Worm (Caenorhabditis elegans) whole organism, early embryonic: ENCODE data around the gene C06A6.2.
A peak's percentile ranks its signal among the peaks of the same experiment; 100 is the strongest.

Experiments used
- B0310.2 ChIP-seq: sonication (generic microtip); optimal IDR thresholded peaks from 2 replicates; lab custom pipeline; 2016; ENCODE audit warnings: mild to moderate bottlenecking, missing genetic modification characterization, missing compliant biosample characterization
- F13C5.2 ChIP-seq: sonication (generic microtip); optimal IDR thresholded peaks from 2 replicates; lab custom pipeline; 2017; ENCODE audit warnings: mild to moderate bottlenecking, missing genetic modification characterization, inconsistent platforms, missing compliant biosample characterization
- aly-1 ChIP-seq: sonication (generic microtip); optimal IDR thresholded peaks from 2 replicates; lab custom pipeline; 2016; ENCODE audit warnings: missing genetic modification characterization, missing compliant biosample characterization
- ama-1 ChIP-seq: fragments of 150-350 bp; optimal IDR thresholded peaks from 2 replicates; lab custom pipeline; 2014
- ceh-13 ChIP-seq: fragments of 200-800 bp; sonication (Bioruptor generic); optimal IDR thresholded peaks from 2 replicates; lab custom pipeline; 2018; ENCODE audit warnings: mild to moderate bottlenecking, missing genetic modification characterization, missing compliant biosample characterization
- ceh-36 ChIP-seq: sonication (generic microtip); optimal IDR thresholded peaks from 2 replicates; lab custom pipeline; 2016; ENCODE audit warnings: missing genetic modification characterization, inconsistent platforms, missing compliant biosample characterization
- ets-7 ChIP-seq: sonication (generic microtip); optimal IDR thresholded peaks from 2 replicates; lab custom pipeline; 2016; ENCODE audit warnings: missing genotype, missing genetic modification characterization, missing compliant biosample characterization
- flt-1 ChIP-seq: fragments of 200-800 bp; sonication (Bioruptor generic); IDR thresholded peaks from 2 replicates; pipeline ENCODE4 v1.3.6; 2022; ENCODE audit warnings: missing genetic modification characterization, missing compliant biosample characterization
- hmbx-1 ChIP-seq: sonication (generic microtip); optimal IDR thresholded peaks from 2 replicates; lab custom pipeline; 2016; ENCODE audit warnings: mild to moderate bottlenecking, missing genetic modification characterization, missing compliant biosample characterization
- hmg-4 ChIP-seq: fragments of 200-800 bp; sonication (Bioruptor generic); optimal IDR thresholded peaks from 2 replicates; lab custom pipeline; 2018; ENCODE audit warnings: mild to moderate bottlenecking, missing genetic modification characterization, missing compliant biosample characterization
- hnd-1 ChIP-seq: sonication (generic microtip); optimal IDR thresholded peaks from 2 replicates; lab custom pipeline; 2016; ENCODE audit warnings: missing genetic modification characterization, missing compliant biosample characterization
- pes-1 ChIP-seq: fragments of 200-800 bp; sonication (Bioruptor generic); IDR thresholded peaks from 2 replicates; pipeline ENCODE4 v1.3.6; 2022; ENCODE audit warnings: missing genetic modification reagents, missing genetic modification characterization, missing compliant biosample characterization
- scrt-1 ChIP-seq: fragments of 200-800 bp; sonication (Bioruptor generic); IDR thresholded peaks from 2 replicates; pipeline ENCODE4 v1.3.6; 2022; ENCODE audit warnings: missing genetic modification characterization, missing compliant biosample characterization
- sea-1 ChIP-seq: fragments of 200-800 bp; sonication (Bioruptor generic); conservative IDR thresholded peaks from 2 replicates; pipeline ENCODE4 v1.3.6; 2022; ENCODE audit warnings: missing genetic modification characterization, missing compliant biosample characterization
- tbx-11 ChIP-seq: fragments of 200-800 bp; sonication (Bioruptor generic); IDR thresholded peaks from 2 replicates; pipeline ENCODE4 v1.3.6; 2022; ENCODE audit warnings: missing genetic modification characterization, missing compliant biosample characterization
- tbx-37 ChIP-seq: fragments of 200-800 bp; sonication (Bioruptor generic); conservative IDR thresholded peaks from 2 replicates; pipeline ENCODE4 v1.3.6; 2022; ENCODE audit warnings: missing genetic modification reagents, missing genetic modification characterization, missing compliant biosample characterization
- tra-4 ChIP-seq: sonication (generic microtip); optimal IDR thresholded peaks from 2 replicates; lab custom pipeline; 2017; ENCODE audit warnings: missing genetic modification characterization, missing compliant biosample characterization

The C06A6.2 gene

DNA sequence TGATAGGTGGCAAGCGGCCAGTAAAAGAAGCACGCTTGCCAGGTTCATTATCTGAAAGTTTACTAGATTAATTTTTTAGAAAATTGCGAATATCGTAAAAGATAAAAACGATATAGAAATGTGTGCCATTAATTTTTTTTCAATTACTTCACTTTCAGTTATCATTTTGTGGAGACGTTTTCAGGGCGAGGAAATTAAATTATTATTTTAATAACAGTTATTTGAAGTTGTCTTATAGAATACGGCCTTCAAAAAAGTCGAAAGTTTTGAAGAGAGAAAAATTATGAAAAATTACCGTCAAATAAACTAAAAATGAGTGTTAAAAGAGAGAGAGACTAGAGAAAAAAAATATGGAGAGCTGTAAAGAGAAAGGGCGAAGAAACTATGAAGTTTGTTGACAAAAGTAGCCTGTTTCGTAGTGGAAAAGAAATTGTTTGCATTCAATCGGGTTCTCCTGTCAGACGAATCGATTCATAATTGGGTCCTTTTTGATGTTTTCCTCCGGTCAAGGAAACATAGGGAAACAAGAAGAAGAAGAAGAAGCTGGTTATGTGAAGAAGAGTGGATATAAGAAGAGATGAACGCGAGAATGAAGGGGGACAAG, 11.7 kb upstream of the C06A6.2 start, which contains the start of gene erp-44.2:
TSS of gene erp-44.2 (minus strand) at position 51 of the 604 bp plus-strand sequence.
- no peak for TF ChIP-seq hmbx-1 (tag; lab: Kevin White, UChicago)
- no peak for TF ChIP-seq hmg-4 (GFP tag; lab: Kevin White, UChicago)
- TF ChIP-seq ceh-36 (tag; lab: Kevin White, UChicago), result no peak
- no peak for TF ChIP-seq ceh-13 (GFP tag; lab: Kevin White, UChicago)

DNA sequence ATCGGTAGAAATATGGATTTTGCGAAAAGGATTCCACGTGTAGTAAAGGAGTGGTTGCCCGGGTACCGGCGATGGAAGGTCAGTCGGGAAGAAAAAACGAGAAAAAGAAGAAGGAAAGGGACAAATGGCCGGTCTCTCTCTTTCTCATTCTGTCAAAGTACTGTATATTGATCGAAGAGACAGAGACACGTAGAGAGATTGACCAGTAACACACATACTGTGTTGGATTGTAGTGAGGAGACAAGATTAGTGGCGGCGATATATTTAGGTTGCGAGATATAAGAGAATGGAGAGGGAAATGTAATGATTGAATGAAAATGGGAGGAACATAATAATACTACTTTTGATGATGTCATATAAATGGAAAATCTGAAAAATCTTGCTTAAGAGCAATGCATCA, 10.4 kb upstream of the C06A6.2 start:
- TF ChIP-seq ceh-13 (GFP tag; lab: Kevin White, UChicago) (no peak), hmg-4 (GFP tag; lab: Kevin White, UChicago) (peak; percentile 51)

ce11 chrIV:7836491-7836890, 9.9 kb upstream of the C06A6.2 start:
- TF ChIP-seq F13C5.2 (tag; lab: Kevin White, UChicago), result no peak
- no peak for TF ChIP-seq tbx-37 (GFP tag; lab: Robert Waterston, UW)
- no peak for TF ChIP-seq tra-4 (tag; lab: Kevin White, UChicago)
- no peak for TF ChIP-seq pes-1 (GFP tag; lab: Robert Waterston, UW)
- no peak for TF ChIP-seq hmbx-1 (tag; lab: Kevin White, UChicago)
- TF ChIP-seq hnd-1 (tag; lab: Kevin White, UChicago), result no peak
- no peak for TF ChIP-seq tbx-11 (GFP tag; lab: Robert Waterston, UW)
- TF ChIP-seq flt-1 (GFP tag; lab: Robert Waterston, UW), result no peak
- TF ChIP-seq ama-1 (lab: Kevin White, UChicago), result no peak
- TF ChIP-seq hmg-4 (GFP tag; lab: Kevin White, UChicago), result no peak
- no peak for TF ChIP-seq scrt-1 (GFP tag; lab: Robert Waterston, UW)
- TF ChIP-seq ets-7 (tag; lab: Kevin White, UChicago), result no peak
- no peak for TF ChIP-seq sea-1 (GFP tag; lab: Robert Waterston, UW)
- no peak for TF ChIP-seq B0310.2
- no peak for TF ChIP-seq aly-1 (tag; lab: Kevin White, UChicago)
- no peak for TF ChIP-seq ceh-36 (tag; lab: Kevin White, UChicago)

DNA sequence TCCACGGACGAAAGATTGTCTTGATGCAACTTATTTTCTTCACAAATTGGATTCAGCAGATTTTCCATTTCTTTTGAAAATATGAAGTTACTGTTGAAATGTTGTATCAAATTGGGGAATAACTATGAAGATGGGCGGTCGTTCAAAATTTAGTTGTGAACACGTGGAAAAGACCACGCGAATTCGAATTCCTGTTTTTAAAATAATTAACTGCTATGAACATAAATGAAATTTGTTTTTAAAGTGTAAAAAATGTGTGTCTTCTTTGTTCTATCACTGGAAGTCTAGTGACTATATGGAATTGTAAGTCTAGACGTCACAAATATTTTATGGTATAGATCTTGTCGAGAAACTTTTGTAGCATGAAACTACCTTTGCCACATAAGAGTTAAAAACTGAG, 8.0 kb upstream of the C06A6.2 start, which contains the start of gene C06A6.7:
TSS of gene C06A6.7 (minus strand) at position 101 of the 400 bp plus-strand sequence.
- TF ChIP-seq tbx-37 (GFP tag; lab: Robert Waterston, UW) (no peak), F13C5.2 (tag; lab: Kevin White, UChicago) (no peak), flt-1 (GFP tag; lab: Robert Waterston, UW) (no peak), hnd-1 (tag; lab: Kevin White, UChicago) (no peak), ets-7 (tag; lab: Kevin White, UChicago) (no peak), hmbx-1 (tag; lab: Kevin White, UChicago) (no peak), ceh-36 (tag; lab: Kevin White, UChicago) (no peak), scrt-1 (GFP tag; lab: Robert Waterston, UW) (no peak), tra-4 (tag; lab: Kevin White, UChicago) (no peak), ama-1 (lab: Kevin White, UChicago) (no peak), B0310.2 (no peak), sea-1 (GFP tag; lab: Robert Waterston, UW) (no peak), tbx-11 (GFP tag; lab: Robert Waterston, UW) (no peak), pes-1 (GFP tag; lab: Robert Waterston, UW) (no peak), aly-1 (tag; lab: Kevin White, UChicago) (no peak), ceh-13 (GFP tag; lab: Kevin White, UChicago) (no peak), hmg-4 (GFP tag; lab: Kevin White, UChicago) (no peak)

- TF ChIP-seq flt-1 (GFP tag; lab: Robert Waterston, UW), result no peak
- TF ChIP-seq scrt-1 (GFP tag; lab: Robert Waterston, UW), result no peak
- no peak for TF ChIP-seq ets-7 (tag; lab: Kevin White, UChicago)
- TF ChIP-seq ama-1 (lab: Kevin White, UChicago), result no peak
- no peak for TF ChIP-seq ceh-36 (tag; lab: Kevin White, UChicago)
- no peak for TF ChIP-seq tbx-11 (GFP tag; lab: Robert Waterston, UW)
- no peak for TF ChIP-seq sea-1 (GFP tag; lab: Robert Waterston, UW)
- no peak for TF ChIP-seq hmg-4 (GFP tag; lab: Kevin White, UChicago)
Measured at ce11 chrIV:7839923-7840322, 6.5 kb upstream of the C06A6.2 start.

DNA sequence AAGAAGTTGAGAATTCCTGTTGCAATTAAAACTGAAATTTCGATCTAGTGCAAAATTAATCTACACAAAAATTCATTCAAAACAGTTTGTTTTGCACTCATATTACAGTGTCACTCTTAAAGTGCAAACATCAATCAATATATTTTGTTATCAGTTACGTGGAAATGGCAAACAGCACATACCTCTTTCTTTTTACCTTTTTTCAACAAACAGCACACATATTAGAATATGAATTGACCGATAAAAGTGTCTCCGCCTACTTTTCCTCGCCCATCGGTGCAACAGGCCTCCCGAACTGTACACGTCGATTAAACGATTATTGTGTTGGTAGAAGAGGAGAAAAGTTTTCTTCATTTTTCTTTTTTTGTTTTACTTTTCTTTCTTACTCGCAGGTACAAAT, 5.2 kb upstream of the C06A6.2 start:
- TF ChIP-seq F13C5.2 (tag; lab: Kevin White, UChicago) (no peak), pes-1 (GFP tag; lab: Robert Waterston, UW) (no peak), hnd-1 (tag; lab: Kevin White, UChicago) (no peak), hmg-4 (GFP tag; lab: Kevin White, UChicago) (no peak), ets-7 (tag; lab: Kevin White, UChicago) (no peak), hmbx-1 (tag; lab: Kevin White, UChicago) (no peak)

DNA sequence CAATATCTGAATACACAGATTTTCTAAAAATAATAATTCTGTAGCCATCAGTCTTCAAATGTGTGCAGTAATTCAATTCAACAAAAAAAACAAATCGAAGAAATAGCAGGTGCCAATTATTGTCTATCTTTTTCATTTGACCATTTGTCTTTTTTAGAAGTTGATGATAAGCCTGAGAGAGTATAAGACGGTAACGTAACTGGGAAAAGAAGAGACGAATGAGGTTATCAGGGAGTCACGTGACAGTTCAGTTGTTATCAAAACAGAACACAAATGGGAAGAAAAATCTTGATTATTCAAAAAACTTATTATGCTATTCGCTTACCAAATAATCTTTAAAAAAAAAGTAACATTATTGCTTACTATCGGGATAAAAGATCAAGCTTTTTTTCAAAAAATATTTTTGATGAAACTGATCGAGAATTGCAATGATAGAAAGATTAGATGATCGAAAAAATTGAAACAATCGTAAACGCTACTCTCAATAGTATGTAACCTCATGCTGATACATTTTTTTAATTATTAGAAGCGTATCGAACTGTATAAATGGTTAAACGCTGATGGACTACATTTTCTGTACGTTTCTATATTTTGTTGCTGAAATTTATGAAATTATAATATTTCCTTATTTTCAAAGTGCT, 2.0 kb upstream of the C06A6.2 start:
- TF ChIP-seq tbx-11 (GFP tag; lab: Robert Waterston, UW), result no peak
- no peak for TF ChIP-seq hmg-4 (GFP tag; lab: Kevin White, UChicago)
- no peak for TF ChIP-seq F13C5.2 (tag; lab: Kevin White, UChicago)
- TF ChIP-seq sea-1 (GFP tag; lab: Robert Waterston, UW), result no peak
- TF ChIP-seq aly-1 (tag; lab: Kevin White, UChicago), result no peak
- no peak for TF ChIP-seq B0310.2
- no peak for TF ChIP-seq flt-1 (GFP tag; lab: Robert Waterston, UW)
- TF ChIP-seq pes-1 (GFP tag; lab: Robert Waterston, UW), result no peak
- no peak for TF ChIP-seq ceh-36 (tag; lab: Kevin White, UChicago)
- no peak for TF ChIP-seq hmbx-1 (tag; lab: Kevin White, UChicago)
- no peak for TF ChIP-seq hnd-1 (tag; lab: Kevin White, UChicago)
- TF ChIP-seq ceh-13 (GFP tag; lab: Kevin White, UChicago), result no peak
- no peak for TF ChIP-seq tbx-37 (GFP tag; lab: Robert Waterston, UW)
- TF ChIP-seq tra-4 (tag; lab: Kevin White, UChicago), result no peak
- TF ChIP-seq scrt-1 (GFP tag; lab: Robert Waterston, UW), result no peak
- TF ChIP-seq ama-1 (lab: Kevin White, UChicago), result no peak
